Worm (Caenorhabditis elegans) whole organism, young adult: Measurements from ENCODE around the gene C36E8.6.
A peak's percentile ranks its signal among the peaks of the same experiment; 100 is the strongest.

Experiments used
- B0019.2 ChIP-seq: fragments of 200-800 bp; sonication (Bioruptor generic); conservative IDR thresholded peaks from 2 replicates; pipeline ENCODE4 v1.3.6; 2022; ENCODE audit warnings: missing genetic modification reagents, missing genetic modification characterization, missing compliant biosample characterization
- B0336.3 ChIP-seq: fragments of 200-800 bp; sonication (Bioruptor generic); IDR thresholded peaks from 2 replicates; pipeline ENCODE4 v1.3.6; 2022; ENCODE audit warnings: missing genetic modification characterization, missing compliant biosample characterization
- C17E4.6 ChIP-seq: fragments of 200-800 bp; sonication (Bioruptor generic); IDR thresholded peaks from 2 replicates; pipeline ENCODE4 v1.3.6; 2022; ENCODE audit warnings: missing genetic modification reagents, missing genetic modification characterization, missing compliant biosample characterization
- D2030.7 ChIP-seq: fragments of 200-800 bp; sonication (Bioruptor generic); IDR thresholded peaks from 2 replicates; pipeline ENCODE4 v1.3.6; 2022; ENCODE audit warnings: missing genetic modification reagents, missing genetic modification characterization, missing compliant biosample characterization
- F22D6.2 ChIP-seq: sonication (generic microtip); optimal IDR thresholded peaks from 2 replicates; lab custom pipeline; 2016; ENCODE audit warnings: mild to moderate bottlenecking, missing genetic modification characterization, missing compliant biosample characterization
- F33H1.4 ChIP-seq: fragments of 200-800 bp; sonication (Bioruptor generic); IDR thresholded peaks from 2 replicates; pipeline ENCODE4 v1.3.6; 2022; ENCODE audit warnings: missing genetic modification reagents, missing genetic modification characterization, missing compliant biosample characterization
- F39B2.1 ChIP-seq: fragments of 200-800 bp; sonication (Bioruptor generic); IDR thresholded peaks from 2 replicates; pipeline ENCODE4 v1.3.6; 2022; ENCODE audit warnings: missing genetic modification reagents, missing genetic modification characterization, missing compliant biosample characterization
- F49E8.2 ChIP-seq: sonication (generic microtip); optimal IDR thresholded peaks from 3 replicates; lab custom pipeline; 2017; ENCODE audit warnings: missing genetic modification characterization, mild to moderate bottlenecking, missing compliant biosample characterization, antibody characterized with exemption, moderate library complexity; ENCODE audit not compliant: insufficient read depth
- F52B5.7 ChIP-seq: sonication (generic microtip); optimal IDR thresholded peaks from 2 replicates; lab custom pipeline; 2016; ENCODE audit warnings: mild to moderate bottlenecking, missing genetic modification characterization, missing compliant biosample characterization
- F55B11.4 ChIP-seq: sonication (generic microtip); optimal IDR thresholded peaks from 2 replicates; lab custom pipeline; 2016; ENCODE audit warnings: missing compliant biosample characterization, missing genetic modification characterization, borderline replicate concordance; ENCODE audit not compliant: insufficient read depth
- K12H6.12 ChIP-seq: fragments of 200-800 bp; sonication (Bioruptor generic); optimal IDR thresholded peaks from 2 replicates; lab custom pipeline; 2018; ENCODE audit warnings: mild to moderate bottlenecking, missing genetic modification characterization, missing compliant biosample characterization
- T07F8.4 ChIP-seq: sonication (generic microtip); optimal IDR thresholded peaks from 2 replicates; lab custom pipeline; 2016; ENCODE audit warnings: mild to moderate bottlenecking, missing genetic modification characterization, moderate library complexity, missing compliant biosample characterization
- Y53F4B.3 ChIP-seq: fragments of 200-800 bp; sonication (Bioruptor generic); IDR thresholded peaks from 2 replicates; pipeline ENCODE4 v1.3.6; 2022; ENCODE audit warnings: missing genetic modification reagents, missing genetic modification characterization, missing compliant biosample characterization
- Y53G8AR.9 ChIP-seq: fragments of 200-800 bp; sonication (Bioruptor generic); conservative IDR thresholded peaks from 2 replicates; pipeline ENCODE4 v1.3.6; 2022; ENCODE audit warnings: missing genetic modification reagents, missing genetic modification characterization, missing compliant biosample characterization
- ZK185.1 ChIP-seq: sonication (generic microtip); optimal IDR thresholded peaks from 2 replicates; lab custom pipeline; 2016; ENCODE audit warnings: mild to moderate bottlenecking, missing genetic modification characterization, missing compliant biosample characterization; ENCODE audit not compliant: poor library complexity, severe bottlenecking
- aptf-2 ChIP-seq: fragments of 200-800 bp; sonication (Bioruptor generic); conservative IDR thresholded peaks from 2 replicates; pipeline ENCODE4 v1.3.6; 2022; ENCODE audit warnings: missing genetic modification reagents, missing genetic modification characterization, missing compliant biosample characterization
- atf-7 ChIP-seq: sonication (generic microtip); optimal IDR thresholded peaks from 2 replicates; lab custom pipeline; 2017; ENCODE audit warnings: mild to moderate bottlenecking, missing genetic modification characterization, missing compliant biosample characterization
- bed-1 ChIP-seq: fragments of 200-800 bp; sonication (Bioruptor generic); IDR thresholded peaks from 2 replicates; pipeline ENCODE4 v1.3.6; 2022; ENCODE audit warnings: missing genetic modification reagents, missing genetic modification characterization, missing compliant biosample characterization
- ceh-100 ChIP-seq: fragments of 200-800 bp; sonication (Bioruptor generic); IDR thresholded peaks from 2 replicates; pipeline ENCODE4 v1.3.6; 2022; ENCODE audit warnings: missing genetic modification reagents, missing genetic modification characterization, missing compliant biosample characterization
- ceh-58 ChIP-seq: fragments of 200-800 bp; sonication (Bioruptor generic); IDR thresholded peaks from 2 replicates; pipeline ENCODE4 v1.3.6; 2022; ENCODE audit warnings: missing genetic modification characterization, missing compliant biosample characterization
- ceh-79 ChIP-seq: sonication (generic microtip); optimal IDR thresholded peaks from 2 replicates; lab custom pipeline; 2017; ENCODE audit warnings: mild to moderate bottlenecking, missing genetic modification characterization, missing compliant biosample characterization
- chd-7 ChIP-seq: sonication (generic microtip); optimal IDR thresholded peaks from 2 replicates; lab custom pipeline; 2016; ENCODE audit warnings: mild to moderate bottlenecking, missing genetic modification characterization, moderate library complexity, missing compliant biosample characterization
- die-1 ChIP-seq: sonication (generic microtip); optimal IDR thresholded peaks from 2 replicates; lab custom pipeline; 2016; ENCODE audit warnings: missing genotype, mild to moderate bottlenecking, missing genetic modification characterization, missing compliant biosample characterization
- dox-1 ChIP-seq: fragments of 200-800 bp; sonication (Bioruptor generic); IDR thresholded peaks from 2 replicates; pipeline ENCODE4 v1.3.6; 2022; ENCODE audit warnings: missing genetic modification reagents, missing genetic modification characterization, missing compliant biosample characterization
- dpl-1 ChIP-seq: fragments of 150-350 bp; optimal IDR thresholded peaks from 2 replicates; lab custom pipeline; 2014; ENCODE audit warnings: missing biosample characterization, missing genetic modification reagents, missing genetic modification characterization
- efl-1 ChIP-seq: fragments of 150-350 bp; optimal IDR thresholded peaks from 2 replicates; lab custom pipeline; 2014; ENCODE audit warnings: missing biosample characterization, missing genetic modification reagents, missing genetic modification characterization
- egl-44 ChIP-seq: fragments of 200-800 bp; sonication (Bioruptor generic); IDR thresholded peaks from 2 replicates; pipeline ENCODE4 v1.3.6; 2022; ENCODE audit warnings: missing genetic modification reagents, missing genetic modification characterization, missing compliant biosample characterization
- ekl-4 ChIP-seq: fragments of 200-800 bp; sonication (Bioruptor generic); IDR thresholded peaks from 2 replicates; pipeline ENCODE4 v1.3.6; 2022; ENCODE audit warnings: missing genetic modification reagents, missing genetic modification characterization, missing compliant biosample characterization
- fkh-3 ChIP-seq: sonication (generic microtip); optimal IDR thresholded peaks from 2 replicates; lab custom pipeline; 2016; ENCODE audit warnings: mild to moderate bottlenecking, missing genetic modification characterization, missing compliant biosample characterization
- him-1 ChIP-seq: sonication (generic microtip); optimal IDR thresholded peaks from 2 replicates; lab custom pipeline; 2016; ENCODE audit warnings: missing genotype, missing genetic modification reagents, missing genetic modification characterization, missing compliant biosample characterization
- hrde-1 ChIP-seq: sonication (generic microtip); optimal IDR thresholded peaks from 2 replicates; lab custom pipeline; 2016; ENCODE audit warnings: missing genetic modification characterization, mild to moderate bottlenecking, missing compliant biosample characterization, moderate library complexity, missing genotype, missing genetic modification reagents, borderline replicate concordance
- hsf-1 ChIP-seq: fragments of 200-800 bp; sonication (Bioruptor generic); IDR thresholded peaks from 2 replicates; pipeline ENCODE4 v1.3.6; 2022; ENCODE audit warnings: missing genetic modification reagents, missing genetic modification characterization, missing compliant biosample characterization
- let-607 ChIP-seq, 2 experiments: fragments of 200-800 bp in 1 of 2; sonication (Bioruptor generic) in 1 of 2; sonication (generic microtip) in 1 of 2; optimal IDR thresholded peaks; 2 replicates each; lab custom pipeline; 2016 to 2018; ENCODE audit warnings: mild to moderate bottlenecking in 2 of 2, missing compliant biosample characterization in 2 of 2, missing genetic modification characterization in 2 of 2, moderate library complexity in 2 of 2, missing genotype in 1 of 2
- lin-40 ChIP-seq: sonication (generic microtip); optimal IDR thresholded peaks from 2 replicates; lab custom pipeline; 2016; ENCODE audit warnings: missing genetic modification characterization, mild to moderate bottlenecking, missing compliant biosample characterization, missing genotype, missing genetic modification reagents
- lir-1 ChIP-seq: fragments of 200-800 bp; sonication (Bioruptor generic); conservative IDR thresholded peaks from 2 replicates; pipeline ENCODE4 v1.3.6; 2022; ENCODE audit warnings: missing genetic modification reagents, missing genetic modification characterization, missing compliant biosample characterization
- lsl-1 ChIP-seq: fragments of 200-800 bp; sonication (Bioruptor generic); optimal IDR thresholded peaks from 2 replicates; lab custom pipeline; 2018; ENCODE audit warnings: mild to moderate bottlenecking, missing genetic modification characterization, moderate library complexity, missing compliant biosample characterization
- madf-3 ChIP-seq: fragments of 200-800 bp; sonication (Bioruptor generic); IDR thresholded peaks from 2 replicates; pipeline ENCODE4 v1.3.6; 2022; ENCODE audit warnings: missing genetic modification reagents, missing genetic modification characterization, missing compliant biosample characterization
- nfya-1 ChIP-seq: sonication (generic microtip); optimal IDR thresholded peaks from 2 replicates; lab custom pipeline; 2017; ENCODE audit warnings: antibody characterized with exemption, missing compliant biosample characterization, missing genetic modification characterization, borderline replicate concordance; ENCODE audit not compliant: insufficient read depth
- nfyb-1 ChIP-seq: fragments of 200-800 bp; sonication (Bioruptor generic); IDR thresholded peaks from 2 replicates; pipeline ENCODE4 v1.3.6; 2022; ENCODE audit warnings: missing genetic modification reagents, missing genetic modification characterization, missing compliant biosample characterization
- nhr-120 ChIP-seq: fragments of 200-800 bp; sonication (Bioruptor generic); IDR thresholded peaks from 2 replicates; pipeline ENCODE4 v1.3.6; 2022; ENCODE audit warnings: missing genetic modification characterization, missing compliant biosample characterization
- nhr-80 ChIP-seq: sonication (generic microtip); optimal IDR thresholded peaks from 2 replicates; lab custom pipeline; 2016; ENCODE audit warnings: missing genetic modification characterization, missing compliant biosample characterization
- repo-1 ChIP-seq: sonication (generic microtip); optimal IDR thresholded peaks from 2 replicates; lab custom pipeline; 2017; ENCODE audit warnings: mild to moderate bottlenecking, missing genetic modification characterization, missing compliant biosample characterization
- snpc-1.3 ChIP-seq: sonication (generic microtip); optimal IDR thresholded peaks from 2 replicates; lab custom pipeline; 2017; ENCODE audit warnings: missing genetic modification characterization, mild to moderate bottlenecking, missing compliant biosample characterization, antibody characterized with exemption, moderate library complexity, missing genotype, missing genetic modification reagents; ENCODE audit not compliant: insufficient read depth
- snpc-4 ChIP-seq, 5 experiments: fragments of 150-350 bp in 1 of 5; sonication (generic microtip) in 4 of 5; optimal IDR thresholded peaks; 2 replicates each; lab custom pipeline; 2014 to 2018; ENCODE audit warnings: missing genetic modification characterization in 5 of 5, missing biosample characterization in 3 of 5, antibody characterized with exemption in 2 of 5, mild to moderate bottlenecking in 2 of 5, missing compliant biosample characterization in 2 of 5, missing genotype in 2 of 5, moderate library complexity in 2 of 5, missing genetic modification reagents in 1 of 5
- tbp1 ChIP-seq: fragments of 200-800 bp; sonication (Bioruptor generic); optimal IDR thresholded peaks from 2 replicates; lab custom pipeline; 2018; ENCODE audit warnings: mild to moderate bottlenecking, missing genetic modification characterization, missing compliant biosample characterization
- unc-62 ChIP-seq: fragments of 150-350 bp; optimal IDR thresholded peaks from 2 replicates; lab custom pipeline; 2014; ENCODE audit warnings: missing biosample characterization, missing genetic modification reagents, missing genetic modification characterization
- zim-3 ChIP-seq: sonication (generic microtip); optimal IDR thresholded peaks from 2 replicates; lab custom pipeline; 2017; ENCODE audit warnings: mild to moderate bottlenecking, missing genetic modification characterization, moderate library complexity, missing compliant biosample characterization
- ztf-18 ChIP-seq: sonication (generic microtip); optimal IDR thresholded peaks from 2 replicates; lab custom pipeline; 2016; ENCODE audit warnings: missing genotype, mild to moderate bottlenecking, missing genetic modification characterization, missing compliant biosample characterization

Gene C36E8.6

DNA sequence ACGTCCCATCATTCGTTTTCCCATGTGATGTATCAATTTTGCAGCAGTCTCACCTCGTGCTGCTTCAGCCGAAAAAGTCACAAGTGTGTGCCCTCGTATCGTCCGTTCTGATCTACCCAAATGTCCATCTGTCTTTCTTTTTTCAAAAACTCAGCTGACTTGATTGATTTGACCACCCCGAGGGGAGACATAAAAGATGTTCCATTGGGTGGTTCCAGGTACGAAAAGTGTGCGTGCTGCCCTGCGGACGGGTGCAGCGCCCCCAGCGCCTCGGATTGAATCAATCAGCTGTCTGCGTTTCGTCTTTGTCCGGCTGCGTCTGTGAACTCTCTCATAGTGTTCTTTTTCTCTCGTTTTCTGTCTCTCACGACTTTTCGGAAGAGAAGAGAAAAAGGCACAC lies 34.6 kb upstream of the C36E8.6 start (continued):
- TF ChIP-seq D2030.7 (GFP tag; lab: Robert Waterston, UW) (no peak), nhr-120 (no peak), F33H1.4 (GFP tag; lab: Robert Waterston, UW) (no peak), bed-1 (no peak), him-1 (tag; lab: Kevin White, UChicago) (no peak), tbp1 (no peak), F55B11.4 (tag; lab: Kevin White, UChicago) (no peak), snpc-1.3 (no peak), lir-1 (GFP tag; lab: Robert Waterston, UW) (peak; percentile 53; the same call in 1 of the 2 replicates), ceh-58 (GFP tag; lab: Robert Waterston, UW) (no peak), ZK185.1 (tag; lab: Kevin White, UChicago) (no peak), hsf-1 (GFP tag; lab: Robert Waterston, UW) (no peak), ztf-18 (no peak), F49E8.2 (tag; lab: Kevin White, UChicago) (no peak), K12H6.12 (tag; lab: Kevin White, UChicago) (peak; percentile 25), chd-7 (tag; lab: Kevin White, UChicago) (no peak), F22D6.2 (tag; lab: Kevin White, UChicago) (no peak), nfya-1 (tag; lab: Kevin White, UChicago) (no peak), ceh-79 (no peak), F39B2.1 (GFP tag; lab: Robert Waterston, UW) (no peak), B0336.3 (GFP tag; lab: Robert Waterston, UW) (no peak), let-607 (tag; optimal IDR thresholded peaks at IDR 0.05; lab: Kevin White, UChicago) (no peak), Y53G8AR.9 (0 out of 2 replicates have a peak, but pooled peaks have one; percentile 22), snpc-4 (GFP tag; optimal IDR thresholded peaks at IDR 0.05; lab: Kevin White, UChicago) (no peak), snpc-4 (tag; optimal IDR thresholded peaks at IDR 0.05; lab: Kevin White, UChicago) (peak in 1 of 4 experiments; percentile 20), nhr-80 (tag; lab: Kevin White, UChicago) (peak; percentile 61), die-1 (tag; lab: Kevin White, UChicago) (no peak), egl-44 (GFP tag; lab: Robert Waterston, UW) (no peak), unc-62 (GFP tag; lab: Kevin White, UChicago) (no peak), dox-1 (GFP tag; lab: Robert Waterston, UW) (no peak), dpl-1 (GFP tag; lab: Kevin White, UChicago) (no peak), hrde-1 (tag; lab: Kevin White, UChicago) (no peak), atf-7 (tag; lab: Kevin White, UChicago) (no peak), ekl-4 (no peak), efl-1 (no peak), zim-3 (tag; lab: Kevin White, UChicago) (no peak), aptf-2 (GFP tag; lab: Robert Waterston, UW) (no peak), C17E4.6 (GFP tag; lab: Robert Waterston, UW) (no peak), repo-1 (no peak), nfyb-1 (GFP tag; lab: Robert Waterston, UW) (no peak), fkh-3 (tag; lab: Kevin White, UChicago) (no peak), B0019.2 (no peak), lsl-1 (GFP tag; lab: Kevin White, UChicago) (no peak), lin-40 (tag; lab: Kevin White, UChicago) (no peak), T07F8.4 (tag; lab: Kevin White, UChicago) (no peak), madf-3 (GFP tag; lab: Robert Waterston, UW) (no peak), ceh-100 (GFP tag; lab: Robert Waterston, UW) (no peak), Y53F4B.3 (GFP tag; lab: Robert Waterston, UW) (no peak), F52B5.7 (tag; lab: Kevin White, UChicago) (no peak)
